Fruit fly (Drosophila melanogaster) whole organism, embryonic: Measurements from ENCODE around the gene CG15262.

ENCODE experiments used
- Adf1 ChIP-seq: fragments of 200-800 bp; sonication (Bioruptor generic); IDR thresholded peaks from 2 replicates; pipeline ENCODE4 v1.3.6; 2022; ENCODE audit warnings: missing biosample characterization, missing genetic modification characterization
- Atf-2 ChIP-seq: fragments of 200-800 bp; sonication (Bioruptor generic); optimal IDR thresholded peaks from 2 replicates; lab custom pipeline; 2016; ENCODE audit warnings: missing biosample characterization, missing genetic modification characterization
- B-H1 ChIP-seq: fragments of 200-800 bp; sonication (Bioruptor generic); IDR thresholded peaks from 3 replicates; pipeline ENCODE4 v1.3.6; 2022; ENCODE audit warnings: missing biosample characterization, missing genetic modification characterization
- CG11695 ChIP-seq: fragments of 200-800 bp; sonication (Bioruptor generic); IDR thresholded peaks from 3 replicates; pipeline ENCODE4 v1.3.6; 2022; ENCODE audit warnings: missing biosample characterization, missing genetic modification characterization
- CG12236 ChIP-seq: fragments of 200-800 bp; sonication (Bioruptor generic); optimal IDR thresholded peaks from 2 replicates; lab custom pipeline; 2016; ENCODE audit warnings: missing biosample characterization, missing genetic modification characterization
- CG13624 ChIP-seq: fragments of 200-800 bp; sonication (Bioruptor generic); optimal IDR thresholded peaks from 2 replicates; lab custom pipeline; 2016; ENCODE audit warnings: missing biosample characterization, missing genetic modification characterization
- CG13775 ChIP-seq: fragments of 200-800 bp; sonication (Bioruptor generic); optimal IDR thresholded peaks from 3 replicates; lab custom pipeline; 2017; ENCODE audit warnings: missing biosample characterization, mild to moderate bottlenecking, missing genetic modification characterization
- CG14014 ChIP-seq: fragments of 200-800 bp; sonication (Bioruptor generic); IDR thresholded peaks from 2 replicates; pipeline ENCODE4 v1.3.6; 2022; ENCODE audit warnings: missing biosample characterization, missing genetic modification characterization
- CG18011 ChIP-seq: fragments of 200-800 bp; sonication (Bioruptor generic); optimal IDR thresholded peaks from 2 replicates; lab custom pipeline; 2017; ENCODE audit warnings: missing biosample characterization, missing genetic modification characterization, mild to moderate bottlenecking, moderate library complexity, missing genotype
- CG1832 ChIP-seq: fragments of 200-800 bp; sonication (Bioruptor generic); optimal IDR thresholded peaks from 2 replicates; lab custom pipeline; 2017; ENCODE audit warnings: missing biosample characterization, mild to moderate bottlenecking, missing genetic modification characterization, inconsistent platforms
- CG18599 ChIP-seq: fragments of 200-800 bp; sonication (Bioruptor generic); optimal IDR thresholded peaks from 3 replicates; lab custom pipeline; 2017; ENCODE audit warnings: missing biosample characterization, missing genetic modification characterization, mild to moderate bottlenecking, moderate library complexity, missing genetic modification reagents
- CG2116 ChIP-seq: fragments of 200-800 bp; sonication (Bioruptor generic); optimal IDR thresholded peaks from 3 replicates; lab custom pipeline; 2018; ENCODE audit warnings: missing biosample characterization, mild to moderate bottlenecking, missing genetic modification characterization
- CG30403 ChIP-seq: fragments of 200-800 bp; sonication (Bioruptor generic); optimal IDR thresholded peaks from 3 replicates; lab custom pipeline; 2016; ENCODE audit warnings: missing biosample characterization, missing genetic modification characterization
- CG30431 ChIP-seq: fragments of 200-800 bp; sonication (Bioruptor generic); optimal IDR thresholded peaks from 2 replicates; lab custom pipeline; 2017; ENCODE audit warnings: missing biosample characterization, missing genetic modification characterization
- CG32767 ChIP-seq: fragments of 200-800 bp; sonication (Bioruptor generic); IDR thresholded peaks from 2 replicates; pipeline ENCODE4 v1.3.6; 2022; ENCODE audit warnings: missing biosample characterization, missing genetic modification characterization
- CG34422 ChIP-seq: fragments of 200-800 bp; sonication (Bioruptor generic); IDR thresholded peaks from 3 replicates; pipeline ENCODE4 v1.3.6; 2022; ENCODE audit warnings: missing biosample characterization, missing genetic modification characterization
- CG3995 ChIP-seq: fragments of 200-800 bp; sonication (Bioruptor generic); optimal IDR thresholded peaks from 3 replicates; lab custom pipeline; 2016; ENCODE audit warnings: missing biosample characterization, missing genetic modification characterization
- CG6272 ChIP-seq: fragments of 200-800 bp; sonication (Bioruptor generic); IDR thresholded peaks from 2 replicates; pipeline ENCODE4 v1.3.6; 2022; ENCODE audit warnings: missing biosample characterization, missing genetic modification characterization
- CG8478 ChIP-seq: fragments of >200 bp; optimal IDR thresholded peaks from 2 replicates; lab custom pipeline; 2018
- CG8765 ChIP-seq: fragments of 200-800 bp; sonication (Bioruptor generic); IDR thresholded peaks from 2 replicates; pipeline ENCODE4 v1.3.6; 2022; ENCODE audit warnings: missing biosample characterization, missing genetic modification characterization
- CG9727 ChIP-seq: fragments of 200-800 bp; sonication (Bioruptor generic); optimal IDR thresholded peaks from 3 replicates; lab custom pipeline; 2017; ENCODE audit warnings: missing biosample characterization, mild to moderate bottlenecking, missing genetic modification characterization
- CG9932 ChIP-seq: fragments of 200-800 bp; sonication (Bioruptor generic); IDR thresholded peaks from 2 replicates; pipeline ENCODE4 v1.3.6; 2022; ENCODE audit warnings: missing biosample characterization, missing genetic modification characterization
- Dip3 ChIP-seq: fragments of 200-800 bp; sonication (Bioruptor generic); optimal IDR thresholded peaks from 3 replicates; lab custom pipeline; 2016; ENCODE audit warnings: missing biosample characterization, missing genetic modification characterization
- Ets65A ChIP-seq: fragments of 200-800 bp; sonication (Bioruptor generic); peaks from one replicate; lab custom pipeline; 2016; ENCODE audit warnings: missing biosample characterization, missing genetic modification characterization
- Fer2 ChIP-seq: fragments of 200-800 bp; sonication (Bioruptor generic); optimal IDR thresholded peaks from 2 replicates; lab custom pipeline; 2018; ENCODE audit warnings: missing biosample characterization, mild to moderate bottlenecking, missing genetic modification characterization, moderate library complexity
- HLH3B ChIP-seq: fragments of 200-800 bp; sonication (Bioruptor generic); IDR thresholded peaks from 2 replicates; pipeline ENCODE4 v1.3.6; 2022; ENCODE audit warnings: missing biosample characterization, missing genetic modification characterization
- Jarid2 ChIP-seq: fragments of 200-800 bp; sonication (Bioruptor generic); optimal IDR thresholded peaks from 3 replicates; lab custom pipeline; 2017; ENCODE audit warnings: mild to moderate bottlenecking, missing biosample characterization, missing genetic modification reagents, missing genetic modification characterization
- Lim3 ChIP-seq: fragments of 200-800 bp; sonication (Bioruptor generic); IDR thresholded peaks from 2 replicates; pipeline ENCODE4 v1.3.6; 2022; ENCODE audit warnings: missing biosample characterization, missing genetic modification characterization
- NC2α ChIP-seq: fragments of 200-800 bp; sonication (Bioruptor generic); optimal IDR thresholded peaks from 2 replicates; lab custom pipeline; 2016; ENCODE audit warnings: missing biosample characterization, missing genetic modification characterization
- Nf-YB ChIP-seq: fragments of 200-800 bp; sonication (Bioruptor generic); optimal IDR thresholded peaks from 3 replicates; lab custom pipeline; 2019; ENCODE audit warnings: missing biosample characterization, mild to moderate bottlenecking, missing genetic modification characterization, moderate library complexity
- Six4 ChIP-seq: fragments of 200-800 bp; sonication (Bioruptor generic); optimal IDR thresholded peaks from 2 replicates; lab custom pipeline; 2016; ENCODE audit warnings: missing biosample characterization, missing genetic modification characterization
- chinmo ChIP-seq: fragments of 200-800 bp; sonication (Bioruptor generic); IDR thresholded peaks from 4 replicates; pipeline ENCODE4 v1.3.6; 2022; ENCODE audit warnings: missing biosample characterization, missing genetic modification characterization; ENCODE audit not compliant: partially characterized antibody
- crol ChIP-seq: fragments of 200-800 bp; sonication (Bioruptor generic); IDR thresholded peaks from 2 replicates; pipeline ENCODE4 v1.3.6; 2022; ENCODE audit warnings: missing biosample characterization, missing genetic modification characterization
- dati ChIP-seq: fragments of 200-800 bp; sonication (Bioruptor generic); IDR thresholded peaks from 2 replicates; pipeline ENCODE4 v1.3.6; 2022; ENCODE audit warnings: missing biosample characterization, missing genetic modification characterization
- dysf ChIP-seq: fragments of 200-800 bp; sonication (Bioruptor generic); IDR thresholded peaks from 3 replicates; pipeline ENCODE4 v1.3.6; 2022; ENCODE audit warnings: missing biosample characterization, missing genetic modification characterization
- fu2 ChIP-seq: fragments of 200-800 bp; sonication (Bioruptor generic); optimal IDR thresholded peaks from 2 replicates; lab custom pipeline; 2016; ENCODE audit warnings: missing biosample characterization, missing genetic modification characterization
- gfzf ChIP-seq: fragments of 200-800 bp; sonication (Bioruptor generic); optimal IDR thresholded peaks from 2 replicates; lab custom pipeline; 2016; ENCODE audit warnings: missing biosample characterization, mild to moderate bottlenecking, missing genetic modification characterization, moderate library complexity
- gsb ChIP-seq: fragments of 200-800 bp; sonication (Bioruptor generic); IDR thresholded peaks from 2 replicates; pipeline ENCODE4 v1.3.6; 2022; ENCODE audit warnings: missing biosample characterization, missing genetic modification characterization
- gsb-n ChIP-seq: fragments of 200-800 bp; sonication (Bioruptor generic); optimal IDR thresholded peaks from 3 replicates; lab custom pipeline; 2018; ENCODE audit warnings: missing biosample characterization, mild to moderate bottlenecking, missing genetic modification characterization
- insv ChIP-seq, 2 experiments: fragments of 200-800 bp; sonication (Bioruptor generic); optimal IDR thresholded peaks; 3 replicates each; lab custom pipeline; 2016 to 2018; ENCODE audit warnings: missing biosample characterization in 2 of 2, missing genetic modification characterization in 2 of 2
- jing ChIP-seq: fragments of 200-800 bp; sonication (Bioruptor generic); optimal IDR thresholded peaks from 2 replicates; lab custom pipeline; 2018; ENCODE audit warnings: missing biosample characterization, mild to moderate bottlenecking, missing genetic modification characterization
- lov ChIP-seq, 2 experiments: fragments of 200-800 bp in 1 of 2; fragments of >200 bp in 1 of 2; sonication (Bioruptor generic) in 1 of 2; IDR thresholded peaks in 1 of 2; optimal IDR thresholded peaks in 1 of 2; 2 replicates in 1 of 2; 3 replicates in 1 of 2; pipeline versions ENCODE4 v1.3.6 to Lab custom; 2017 to 2022; ENCODE audit warnings: missing biosample characterization in 1 of 2, missing genetic modification characterization in 1 of 2
- mam ChIP-seq: fragments of 200-800 bp; sonication (Bioruptor generic); optimal IDR thresholded peaks from 3 replicates; lab custom pipeline; 2016; ENCODE audit warnings: missing biosample characterization, missing genetic modification characterization
- nerfin-2 ChIP-seq: fragments of 200-800 bp; sonication (Bioruptor generic); IDR thresholded peaks from 2 replicates; pipeline ENCODE4 v1.3.6; 2022; ENCODE audit warnings: missing biosample characterization, missing genetic modification characterization; ENCODE audit not compliant: partially characterized antibody
- nmo ChIP-seq: fragments of 200-800 bp; sonication (Bioruptor generic); optimal IDR thresholded peaks from 2 replicates; lab custom pipeline; 2018; ENCODE audit warnings: missing biosample characterization, mild to moderate bottlenecking, missing genetic modification characterization, moderate library complexity
- otp ChIP-seq: fragments of 200-800 bp; sonication (Bioruptor generic); IDR thresholded peaks from 3 replicates; pipeline ENCODE4, ENCODE4 v1.3.6; 2022; ENCODE audit warnings: missing biosample characterization, missing genetic modification characterization
- pfk ChIP-seq: fragments of 200-800 bp; sonication (Bioruptor generic); optimal IDR thresholded peaks from 2 replicates; lab custom pipeline; 2018; ENCODE audit warnings: missing biosample characterization, mild to moderate bottlenecking, missing genetic modification characterization, moderate library complexity
- pros ChIP-seq: fragments of 200-800 bp; sonication (Bioruptor generic); optimal IDR thresholded peaks from 3 replicates; lab custom pipeline; 2019; ENCODE audit warnings: missing biosample characterization, mild to moderate bottlenecking, missing genetic modification characterization, moderate library complexity
- row ChIP-seq: fragments of 200-800 bp; sonication (Bioruptor generic); IDR thresholded peaks from 3 replicates; pipeline ENCODE4 v1.3.6; 2022; ENCODE audit warnings: missing biosample characterization, missing genetic modification characterization
- scrt ChIP-seq: fragments of 200-800 bp; sonication (Bioruptor generic); optimal IDR thresholded peaks from 2 replicates; lab custom pipeline; 2018; ENCODE audit warnings: missing biosample characterization, mild to moderate bottlenecking, missing genetic modification characterization, moderate library complexity
- tin ChIP-seq: fragments of 200-800 bp; sonication (Bioruptor generic); optimal IDR thresholded peaks from 3 replicates; lab custom pipeline; 2016; ENCODE audit warnings: missing biosample characterization, missing genetic modification characterization
- zfh1 ChIP-seq: fragments of 200-800 bp; sonication (Bioruptor generic); IDR thresholded peaks from 3 replicates; pipeline ENCODE4 v1.3.6; 2022; ENCODE audit warnings: missing biosample characterization, missing genetic modification characterization

Gene CG15262

DNA sequence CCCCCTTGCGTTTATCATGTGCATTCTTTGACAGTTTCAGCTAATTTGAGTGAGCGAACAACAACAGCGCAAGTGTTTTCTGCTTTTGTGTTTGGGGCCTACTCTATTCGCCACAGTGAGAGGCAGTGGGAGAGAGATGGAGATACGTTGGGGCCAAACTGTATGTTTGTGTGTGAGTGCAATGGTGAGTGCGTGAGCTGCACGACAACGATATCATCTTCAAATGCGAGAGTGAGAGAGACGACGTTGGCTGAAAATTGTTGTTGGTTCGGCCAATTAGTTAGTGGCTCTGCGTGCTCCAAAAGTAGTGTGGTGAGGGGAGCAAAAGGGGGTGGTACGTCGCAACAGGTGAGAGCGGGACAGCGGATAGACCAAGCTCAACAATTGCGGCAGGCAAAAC is 42.0 kb downstream of the CG15262 start (continued):
- no peak for TF ChIP-seq Six4 (GFP tag; lab: Kevin White, UChicago)
- TF ChIP-seq CG1832: peak; percentile 65
- TF ChIP-seq CG11695: no peak
- no peak for TF ChIP-seq B-H1 (GFP tag; lab: Robert Waterston, UW)
- TF ChIP-seq gsb (GFP tag; lab: Robert Waterston, UW): no peak
- TF ChIP-seq CG13775 (GFP tag; lab: Kevin White, UChicago): no peak
- peak; percentile 92 for TF ChIP-seq Nf-YB (GFP tag; lab: Kevin White, UChicago)
- TF ChIP-seq dysf: 0 out of 3 replicates have a peak, but pooled peaks have one; percentile 19
- TF ChIP-seq CG8765 (GFP tag; lab: Robert Waterston, UW): no peak
- TF ChIP-seq gsb-n (tag; lab: Kevin White, UChicago): no peak
- TF ChIP-seq CG6272: no peak
- no peak for TF ChIP-seq scrt
- no peak for TF ChIP-seq Dip3 (GFP tag; lab: Kevin White, UChicago)
- TF ChIP-seq HLH3B (GFP tag; lab: Robert Waterston, UW): no peak
- 0 out of 2 replicates have a peak, but pooled peaks have one; percentile 25 for TF ChIP-seq CG32767 (GFP tag; lab: Robert Waterston, UW)
- no peak for TF ChIP-seq CG30403 (GFP tag; lab: Kevin White, UChicago)
- no peak for TF ChIP-seq CG14014 (GFP tag; lab: Robert Waterston, UW)
- TF ChIP-seq dati: no peak
- no peak for TF ChIP-seq CG3995 (GFP tag; lab: Kevin White, UChicago)
- no peak for TF ChIP-seq zfh1 (GFP tag; lab: Robert Waterston, UW)
- no peak for TF ChIP-seq mam (GFP tag; lab: Kevin White, UChicago)
- TF ChIP-seq CG34422 (GFP tag; lab: Robert Waterston, UW): peak; percentile 45; the same call in 1 of the 3 replicates
- no peak for TF ChIP-seq pfk
- TF ChIP-seq tin (GFP tag; lab: Kevin White, UChicago): no peak
- no peak for TF ChIP-seq Lim3 (GFP tag; lab: Robert Waterston, UW)
- TF ChIP-seq CG9727: no peak
- no peak for TF ChIP-seq NC2α (GFP tag; lab: Kevin White, UChicago)
- no peak for TF ChIP-seq CG18599 (GFP tag; lab: Kevin White, UChicago)
- TF ChIP-seq otp (GFP tag; lab: Robert Waterston, UW): peak; percentile 31; the same call in 1 of the 3 replicates
- peak; percentile 87 for TF ChIP-seq crol (GFP tag; lab: Robert Waterston, UW)
- no peak for TF ChIP-seq CG13624 (GFP tag; lab: Kevin White, UChicago)
- TF ChIP-seq CG18011 (GFP tag; lab: Kevin White, UChicago): no peak
- no peak for TF ChIP-seq CG12236 (GFP tag; lab: Kevin White, UChicago)
- no peak for TF ChIP-seq gfzf (GFP tag; lab: Kevin White, UChicago)
- no peak for TF ChIP-seq Atf-2 (GFP tag; lab: Kevin White, UChicago)
- TF ChIP-seq Jarid2 (GFP tag; lab: Kevin White, UChicago): peak; percentile 44
- TF ChIP-seq CG2116 (GFP tag; lab: Kevin White, UChicago): no peak
- no peak for TF ChIP-seq lov (optimal IDR thresholded peaks at IDR 0.05; lab: Kevin White, UChicago)
- peak; percentile 43; the same call in 1 of the 3 replicates for TF ChIP-seq lov (GFP tag; IDR thresholded peaks at IDR 0.05; lab: Robert Waterston, UW)
- no peak for TF ChIP-seq CG9932 (GFP tag; lab: Robert Waterston, UW)
- TF ChIP-seq nmo: no peak
- TF ChIP-seq chinmo: peak; percentile 61; the same call in 2 of the 4 replicates
- TF ChIP-seq Fer2: no peak
- no peak for TF ChIP-seq row (GFP tag; lab: Robert Waterston, UW)
- TF ChIP-seq Adf1 (GFP tag; lab: Robert Waterston, UW): no peak
- no peak for TF ChIP-seq fu2 (GFP tag; lab: Kevin White, UChicago)
- no peak for TF ChIP-seq insv (GFP tag; optimal IDR thresholded peaks at IDR 0.05; lab: Kevin White, UChicago)
- no peak for TF ChIP-seq CG30431 (GFP tag; lab: Kevin White, UChicago)
- TF ChIP-seq jing (GFP tag; lab: Kevin White, UChicago): no peak
- peak; percentile 96 for TF ChIP-seq CG8478 (lab: Kevin White, UChicago)
- TF ChIP-seq Ets65A (GFP tag; lab: Kevin White, UChicago): no peak
- TF ChIP-seq pros (GFP tag; lab: Kevin White, UChicago): no peak
- no peak for TF ChIP-seq nerfin-2
